Worm (Caenorhabditis elegans) whole organism, midembryonic: ENCODE measurements around the gene Y40B10B.1.

ENCODE experiments used
- T22C8.4 ChIP-seq: fragments of 200-800 bp; sonication (Bioruptor generic); IDR thresholded peaks from 2 replicates; pipeline ENCODE4 v1.3.6; 2022; ENCODE audit warnings: missing genetic modification characterization, missing compliant biosample characterization
- cog-1 ChIP-seq: sonication (generic microtip); optimal IDR thresholded peaks from 2 replicates; lab custom pipeline; 2016; ENCODE audit warnings: missing genetic modification characterization, missing compliant biosample characterization
- flt-1 ChIP-seq: fragments of 200-800 bp; sonication (Bioruptor generic); IDR thresholded peaks from 2 replicates; pipeline ENCODE4 v1.3.6; 2022; ENCODE audit warnings: missing genetic modification characterization, missing compliant biosample characterization
- klf-2 ChIP-seq: fragments of 200-800 bp; sonication (Bioruptor generic); conservative IDR thresholded peaks from 2 replicates; pipeline ENCODE4 v1.3.6; 2022; ENCODE audit warnings: missing genetic modification reagents, missing genetic modification characterization, missing compliant biosample characterization
- med-1 ChIP-seq: sonication (generic microtip); optimal IDR thresholded peaks from 2 replicates; lab custom pipeline; 2017; ENCODE audit warnings: missing genetic modification characterization, mild to moderate bottlenecking, missing compliant biosample characterization, antibody characterized with exemption, missing genetic modification reagents; ENCODE audit not compliant: insufficient read depth
- ref-1 ChIP-seq: fragments of 200-800 bp; sonication (Bioruptor generic); conservative IDR thresholded peaks from 2 replicates; pipeline ENCODE4 v1.3.6; 2022; ENCODE audit warnings: missing genetic modification reagents, missing genetic modification characterization, missing compliant biosample characterization
- tab-1 ChIP-seq: fragments of 200-800 bp; sonication (Bioruptor generic); IDR thresholded peaks from 2 replicates; pipeline ENCODE4 v1.3.6; 2022; ENCODE audit warnings: missing genetic modification characterization, missing compliant biosample characterization
- ztf-23 ChIP-seq: fragments of 200-800 bp; sonication (Bioruptor generic); IDR thresholded peaks from 2 replicates; pipeline ENCODE4 v1.3.6; 2022; ENCODE audit warnings: missing genetic modification reagents, missing genetic modification characterization, missing compliant biosample characterization
- ztf-29 ChIP-seq: fragments of 200-800 bp; sonication (Bioruptor generic); IDR thresholded peaks from 2 replicates; pipeline ENCODE4 v1.3.6; 2022; ENCODE audit warnings: missing genetic modification reagents, missing genetic modification characterization, missing compliant biosample characterization

ce11 chrV:1969228-1969627, 7.9 kb upstream of the Y40B10B.1 start, which contains the start of gene acs-3:
- TF ChIP-seq cog-1 (tag; lab: Kevin White, UChicago), result no peak
- TF ChIP-seq ztf-29 (GFP tag; lab: Robert Waterston, UW), result no peak
- no peak for TF ChIP-seq ztf-23 (GFP tag; lab: Robert Waterston, UW)
- TF ChIP-seq flt-1, result no peak
- no peak for TF ChIP-seq med-1
- TF ChIP-seq tab-1 (GFP tag; lab: Robert Waterston, UW), result no peak
- TF ChIP-seq ref-1 (GFP tag; lab: Robert Waterston, UW), result no peak
- no peak for TF ChIP-seq T22C8.4 (GFP tag; lab: Robert Waterston, UW)
- no peak for TF ChIP-seq klf-2 (GFP tag; lab: Robert Waterston, UW)
